Worm (Caenorhabditis elegans) whole organism, late embryonic: ENCODE data around the gene hpl-2.

Experiments
- C08G9.2 ChIP-seq: sonication (generic microtip); optimal IDR thresholded peaks from 2 replicates; lab custom pipeline; 2016; ENCODE audit warnings: mild to moderate bottlenecking, missing genetic modification characterization, moderate library complexity, missing compliant biosample characterization
- C38D4.7 ChIP-seq: fragments of 200-800 bp; sonication (Bioruptor generic); optimal IDR thresholded peaks from 2 replicates; lab custom pipeline; 2018; ENCODE audit warnings: mild to moderate bottlenecking, missing genetic modification characterization, moderate library complexity, missing compliant biosample characterization
- K02D7.2 ChIP-seq: sonication (generic microtip); optimal IDR thresholded peaks from 2 replicates; lab custom pipeline; 2017; ENCODE audit warnings: mild to moderate bottlenecking, missing genetic modification characterization, missing compliant biosample characterization
- T23F11.4 ChIP-seq: fragments of 200-800 bp; sonication (Bioruptor generic); optimal IDR thresholded peaks from 2 replicates; lab custom pipeline; 2018; ENCODE audit warnings: mild to moderate bottlenecking, missing genetic modification characterization, missing compliant biosample characterization
- Y22D7AL.16 ChIP-seq: sonication (generic microtip); optimal IDR thresholded peaks from 2 replicates; lab custom pipeline; 2016; ENCODE audit warnings: missing genetic modification characterization, missing compliant biosample characterization
- ahr-1 ChIP-seq: sonication (generic microtip); optimal IDR thresholded peaks from 2 replicates; lab custom pipeline; 2016; ENCODE audit warnings: missing genetic modification characterization, missing compliant biosample characterization
- ama-1 ChIP-seq: fragments of 150-350 bp; optimal IDR thresholded peaks from 2 replicates; lab custom pipeline; 2014
- ceh-14 ChIP-seq: sonication (generic microtip); optimal IDR thresholded peaks from 2 replicates; lab custom pipeline; 2016; ENCODE audit warnings: missing genotype, missing genetic modification characterization, missing compliant biosample characterization
- ceh-18 ChIP-seq: sonication (generic microtip); optimal IDR thresholded peaks from 2 replicates; lab custom pipeline; 2016; ENCODE audit warnings: missing genetic modification characterization, missing compliant biosample characterization
- ceh-2 ChIP-seq: sonication (generic microtip); optimal IDR thresholded peaks from 2 replicates; lab custom pipeline; 2016; ENCODE audit warnings: missing genotype, missing genetic modification characterization, missing compliant biosample characterization
- ceh-24 ChIP-seq: sonication (generic microtip); optimal IDR thresholded peaks from 2 replicates; lab custom pipeline; 2016; ENCODE audit warnings: mild to moderate bottlenecking, missing genetic modification characterization, missing compliant biosample characterization
- ceh-30 ChIP-seq: fragments of 150-350 bp; optimal IDR thresholded peaks from 2 replicates; lab custom pipeline; 2014; ENCODE audit warnings: missing biosample characterization, missing genetic modification characterization
- ceh-31 ChIP-seq: sonication (generic microtip); optimal IDR thresholded peaks from 2 replicates; lab custom pipeline; 2016; ENCODE audit warnings: missing genetic modification characterization, missing compliant biosample characterization
- ceh-45 ChIP-seq: fragments of 200-800 bp; sonication (Bioruptor generic); IDR thresholded peaks from 2 replicates; pipeline ENCODE4 v1.3.6; 2022; ENCODE audit warnings: missing genetic modification reagents, missing genetic modification characterization, missing compliant biosample characterization
- ceh-48 ChIP-seq: sonication (generic microtip); optimal IDR thresholded peaks from 2 replicates; lab custom pipeline; 2016; ENCODE audit warnings: missing genetic modification characterization, inconsistent platforms, missing compliant biosample characterization
- ceh-6 ChIP-seq: fragments of 200-800 bp; sonication (Bioruptor generic); optimal IDR thresholded peaks from 2 replicates; lab custom pipeline; 2018; ENCODE audit warnings: mild to moderate bottlenecking, missing genetic modification characterization, missing compliant biosample characterization
- che-1 ChIP-seq: sonication (generic microtip); optimal IDR thresholded peaks from 2 replicates; lab custom pipeline; 2016; ENCODE audit warnings: mild to moderate bottlenecking, missing genetic modification characterization, missing compliant biosample characterization
- dve-1 ChIP-seq: sonication (generic microtip); optimal IDR thresholded peaks from 2 replicates; lab custom pipeline; 2017; ENCODE audit warnings: antibody characterized with exemption, mild to moderate bottlenecking, missing genetic modification characterization, missing compliant biosample characterization
- elt-4 ChIP-seq: sonication (generic microtip); optimal IDR thresholded peaks from 2 replicates; lab custom pipeline; 2016; ENCODE audit warnings: missing genetic modification characterization, missing compliant biosample characterization
- eyg-1 ChIP-seq: sonication (generic microtip); optimal IDR thresholded peaks from 2 replicates; lab custom pipeline; 2016; ENCODE audit warnings: missing genotype, missing genetic modification characterization, missing compliant biosample characterization
- fkh-6 ChIP-seq: sonication (generic microtip); optimal IDR thresholded peaks from 2 replicates; lab custom pipeline; 2016; ENCODE audit warnings: missing genetic modification characterization, missing compliant biosample characterization
- gmeb-2 ChIP-seq: sonication (generic microtip); optimal IDR thresholded peaks from 2 replicates; lab custom pipeline; 2016; ENCODE audit warnings: missing genetic modification characterization, inconsistent platforms, missing compliant biosample characterization
- hlh-15 ChIP-seq: sonication (generic microtip); optimal IDR thresholded peaks from 2 replicates; lab custom pipeline; 2016; ENCODE audit warnings: missing genetic modification characterization, missing compliant biosample characterization
- hlh-30 ChIP-seq: sonication (generic microtip); optimal IDR thresholded peaks from 2 replicates; lab custom pipeline; 2017; ENCODE audit warnings: antibody characterized with exemption, missing genetic modification characterization, missing compliant biosample characterization; ENCODE audit not compliant: insufficient read depth
- hlh-6 ChIP-seq: sonication (generic microtip); optimal IDR thresholded peaks from 2 replicates; lab custom pipeline; 2016; ENCODE audit warnings: missing genotype, missing genetic modification characterization, missing compliant biosample characterization
- hlh-8 ChIP-seq: sonication (generic microtip); optimal IDR thresholded peaks from 2 replicates; lab custom pipeline; 2016; ENCODE audit warnings: missing genotype, missing genetic modification characterization, missing compliant biosample characterization
- madf-2 ChIP-seq: sonication (generic microtip); optimal IDR thresholded peaks from 2 replicates; lab custom pipeline; 2017; ENCODE audit warnings: missing genetic modification characterization, missing compliant biosample characterization
- nfya-1 ChIP-seq: sonication (generic microtip); optimal IDR thresholded peaks from 2 replicates; lab custom pipeline; 2017; ENCODE audit warnings: missing genetic modification characterization, mild to moderate bottlenecking, missing compliant biosample characterization, antibody characterized with exemption, moderate library complexity
- nhr-232 ChIP-seq: sonication (generic microtip); optimal IDR thresholded peaks from 2 replicates; lab custom pipeline; 2016; ENCODE audit warnings: missing genetic modification characterization, missing compliant biosample characterization
- odd-2 ChIP-seq: sonication (generic microtip); optimal IDR thresholded peaks from 2 replicates; lab custom pipeline; 2017; ENCODE audit warnings: antibody characterized with exemption, mild to moderate bottlenecking, missing genetic modification characterization, missing compliant biosample characterization
- pha-2 ChIP-seq: sonication (generic microtip); optimal IDR thresholded peaks from 2 replicates; lab custom pipeline; 2017; ENCODE audit warnings: mild to moderate bottlenecking, missing genetic modification characterization, missing compliant biosample characterization
- pqm-1 ChIP-seq: sonication (generic microtip); optimal IDR thresholded peaks from 2 replicates; lab custom pipeline; 2016; ENCODE audit warnings: missing genetic modification characterization, missing compliant biosample characterization
- ref-2 ChIP-seq: sonication (generic microtip); optimal IDR thresholded peaks from 2 replicates; lab custom pipeline; 2016; ENCODE audit warnings: missing genetic modification characterization, missing compliant biosample characterization
- rnt-1 ChIP-seq: sonication (generic microtip); optimal IDR thresholded peaks from 2 replicates; lab custom pipeline; 2016; ENCODE audit warnings: missing genetic modification characterization, missing compliant biosample characterization
- sdc-2 ChIP-seq: sonication (generic microtip); optimal IDR thresholded peaks from 2 replicates; lab custom pipeline; 2016; ENCODE audit warnings: missing genotype, missing genetic modification characterization, missing compliant biosample characterization
- sox-4 ChIP-seq: sonication (generic microtip); optimal IDR thresholded peaks from 2 replicates; lab custom pipeline; 2017; ENCODE audit warnings: mild to moderate bottlenecking, missing genetic modification characterization, inconsistent platforms, missing compliant biosample characterization
- tbx-2 ChIP-seq: sonication (generic microtip); optimal IDR thresholded peaks from 2 replicates; lab custom pipeline; 2016; ENCODE audit warnings: missing genetic modification characterization, missing compliant biosample characterization
- tbx-7 ChIP-seq: sonication (generic microtip); optimal IDR thresholded peaks from 2 replicates; lab custom pipeline; 2016; ENCODE audit warnings: missing genotype, missing genetic modification characterization, missing compliant biosample characterization
- unc-3 ChIP-seq, 2 experiments: fragments of 200-800 bp in 1 of 2; sonication (Bioruptor generic) in 1 of 2; sonication (generic microtip) in 1 of 2; conservative IDR thresholded peaks in 1 of 2; optimal IDR thresholded peaks in 1 of 2; 2 replicates each; pipeline versions ENCODE4 v1.3.6 to Lab custom; 2016 to 2022; ENCODE audit warnings: missing compliant biosample characterization in 2 of 2, missing genetic modification characterization in 2 of 2, missing genetic modification reagents in 1 of 2
- unc-42 ChIP-seq: sonication (generic microtip); optimal IDR thresholded peaks from 2 replicates; lab custom pipeline; 2016; ENCODE audit warnings: missing genotype, missing genetic modification characterization, missing compliant biosample characterization

Gene hpl-2

ce11 chrIII:10755480-10756066 is at the start of gene hpl-2:
TSS of gene hpl-2 (minus strand) at chrIII:10755530.
- no peak for TF ChIP-seq C38D4.7 (GFP tag; lab: Kevin White, UChicago)
- no peak for TF ChIP-seq pha-2 (tag; lab: Kevin White, UChicago)
- no peak for TF ChIP-seq ahr-1 (tag; lab: Kevin White, UChicago)
- TF ChIP-seq ceh-18 (tag; lab: Kevin White, UChicago), result no peak
- no peak for TF ChIP-seq gmeb-2 (tag; lab: Kevin White, UChicago)

DNA sequence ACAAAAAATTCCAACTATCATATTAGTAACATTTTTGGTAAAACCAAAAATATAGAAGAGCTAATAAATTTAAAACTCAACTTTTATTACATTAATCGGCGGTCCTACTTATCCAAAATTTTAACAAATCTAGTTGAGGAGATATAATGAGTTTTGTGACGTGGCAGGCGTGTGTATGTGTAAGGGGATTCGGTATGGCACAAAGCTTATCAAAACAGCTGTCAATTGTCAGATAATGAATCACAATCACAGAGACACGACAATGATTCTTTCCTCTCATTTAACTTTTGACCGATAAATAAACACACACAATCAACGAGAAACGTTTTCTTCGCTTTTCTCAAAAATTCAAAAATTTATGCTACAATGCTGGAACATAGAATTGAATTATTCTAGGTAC is 46.7 kb upstream of the hpl-2 start, which contains the start of gene K11D9.3:
TSS of gene K11D9.3 (minus strand) at position 181 of the 400 bp plus-strand sequence.
- TF ChIP-seq fkh-6 (no peak), ceh-6 (GFP tag; lab: Kevin White, UChicago) (no peak), hlh-30 (tag; lab: Kevin White, UChicago) (no peak), ceh-24 (tag; lab: Kevin White, UChicago) (no peak), sox-4 (tag; lab: Kevin White, UChicago) (no peak), rnt-1 (tag; lab: Kevin White, UChicago) (no peak), Y22D7AL.16 (tag; lab: Kevin White, UChicago) (no peak), che-1 (tag; lab: Kevin White, UChicago) (no peak), hlh-8 (no peak), ceh-31 (tag; lab: Kevin White, UChicago) (no peak), ceh-14 (tag; lab: Kevin White, UChicago) (no peak), ref-2 (no peak), pqm-1 (tag; lab: Kevin White, UChicago) (no peak), nfya-1 (tag; lab: Kevin White, UChicago) (no peak), eyg-1 (tag; lab: Kevin White, UChicago) (no peak), T23F11.4 (GFP tag; lab: Kevin White, UChicago) (no peak), ceh-48 (tag; lab: Kevin White, UChicago) (no peak), elt-4 (tag; lab: Kevin White, UChicago) (no peak)
- TF ChIP-seq, all 69 proteins: peak for 0

DNA sequence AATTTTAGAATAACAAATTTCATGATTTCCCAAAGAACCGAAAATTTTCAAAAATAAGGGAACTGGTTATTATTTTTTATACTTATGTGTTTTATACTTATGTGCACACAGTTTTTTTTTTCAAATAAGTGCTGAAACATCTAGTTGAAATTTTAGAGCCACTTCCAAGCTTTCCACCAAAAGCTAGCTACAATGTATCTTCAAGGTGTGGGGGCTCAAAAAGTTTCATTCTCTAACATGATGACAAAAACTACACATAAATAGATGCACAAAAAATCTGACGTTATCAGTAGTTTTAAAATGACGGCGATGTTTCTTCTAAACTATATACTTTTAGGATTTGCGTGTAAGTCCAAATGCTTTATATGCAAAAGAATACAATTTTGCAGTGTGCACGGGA is 38.7 kb upstream of the hpl-2 start, which contains the start of gene clec-163:
TSS of gene clec-163 (plus strand) at position 301 of the 400 bp plus-strand sequence.
- TF ChIP-seq dve-1 (no peak), C38D4.7 (GFP tag; lab: Kevin White, UChicago) (no peak), sox-4 (tag; lab: Kevin White, UChicago) (no peak), odd-2 (tag; lab: Kevin White, UChicago) (no peak), K02D7.2 (tag; lab: Kevin White, UChicago) (no peak), ceh-14 (tag; lab: Kevin White, UChicago) (no peak), ceh-30 (tag; lab: Kevin White, UChicago) (no peak), madf-2 (tag; lab: Kevin White, UChicago) (no peak), unc-42 (no peak), C08G9.2 (tag; lab: Kevin White, UChicago) (no peak), fkh-6 (no peak), nhr-232 (tag; lab: Kevin White, UChicago) (no peak), ceh-2 (tag; lab: Kevin White, UChicago) (no peak)

ce11 chrIII:10791233-10791632 is 35.9 kb upstream of the hpl-2 start:
- TF ChIP-seq sdc-2 (tag; lab: Kevin White, UChicago), result no peak
- no peak for TF ChIP-seq ceh-14 (tag; lab: Kevin White, UChicago)
- no peak for TF ChIP-seq tbx-2
- TF ChIP-seq ceh-45 (GFP tag; lab: Robert Waterston, UW), result no peak
- no peak for TF ChIP-seq fkh-6
- no peak for TF ChIP-seq hlh-6 (tag; lab: Kevin White, UChicago)
- no peak for TF ChIP-seq che-1 (tag; lab: Kevin White, UChicago)
- TF ChIP-seq unc-3 (GFP tag; conservative IDR thresholded peaks at IDR 0.05; lab: Robert Waterston, UW), result no peak
- TF ChIP-seq unc-3 (tag; optimal IDR thresholded peaks at IDR 0.05; lab: Kevin White, UChicago), result no peak
- no peak for TF ChIP-seq hlh-8
- TF ChIP-seq ceh-2 (tag; lab: Kevin White, UChicago), result no peak
- TF ChIP-seq ceh-24 (tag; lab: Kevin White, UChicago), result no peak
- no peak for TF ChIP-seq ceh-31 (tag; lab: Kevin White, UChicago)
- TF ChIP-seq Y22D7AL.16 (tag; lab: Kevin White, UChicago), result no peak
- TF ChIP-seq ceh-48 (tag; lab: Kevin White, UChicago), result no peak
- TF ChIP-seq C38D4.7 (GFP tag; lab: Kevin White, UChicago), result no peak
- no peak for TF ChIP-seq hlh-15 (tag; lab: Kevin White, UChicago)
- no peak for TF ChIP-seq rnt-1 (tag; lab: Kevin White, UChicago)
- TF ChIP-seq tbx-7, result no peak
- no peak for TF ChIP-seq ahr-1 (tag; lab: Kevin White, UChicago)
- no peak for TF ChIP-seq ama-1
- TF ChIP-seq, all 69 proteins: peak for 0
